In the genomic region with DNA sequence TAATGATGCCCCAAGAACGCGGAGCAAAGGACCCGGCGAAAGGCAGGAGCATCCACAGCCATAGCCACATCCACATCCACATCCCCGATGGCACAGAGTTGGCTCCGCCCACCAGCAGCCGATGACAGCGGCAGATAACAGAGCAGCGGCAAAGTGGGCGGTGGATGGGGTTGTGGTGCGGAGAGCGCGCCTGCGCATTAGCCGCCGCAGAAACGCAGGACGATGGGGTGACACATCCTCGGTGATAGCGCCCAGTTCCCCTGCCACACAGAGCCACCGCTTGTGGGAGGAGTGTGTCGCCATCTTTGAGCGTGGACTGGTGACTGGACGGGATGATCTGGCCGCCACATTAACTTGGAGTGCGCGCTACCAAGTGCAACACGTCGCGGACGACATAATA, we compare ENCODE assay signal across 2 fruit fly cellular contexts.
TF ChIP-seq lines count a peak whose summit lies in the region.

A gene (plus strand): TSS at position 348 of the 400 bp plus-strand sequence.

- TF ChIP-seq CTCF in whole organism, embryonic (GFP tag; optimal IDR thresholded peaks at IDR 0.05; lab: Kevin White, UChicago) = no peak

TF ChIP-seq in whole organism, embryonic, 481 proteins besides CTCF, POLR2A, EP300 and RAD21 (continues in another document):
- peak; percentile 47 for TF ChIP-seq Ets65A (GFP tag; lab: Kevin White, UChicago)
- TF ChIP-seq luna (GFP tag; optimal IDR thresholded peaks at IDR 0.05; lab: Kevin White, UChicago) = no peak
- TF ChIP-seq zfh2 (GFP tag; optimal IDR thresholded peaks at IDR 0.05; lab: Kevin White, UChicago) = no peak
- TF ChIP-seq CG2712 (tag; optimal IDR thresholded peaks at IDR 0.05; lab: Kevin White, UChicago) = no peak
- TF ChIP-seq tll (GFP tag; optimal IDR thresholded peaks at IDR 0.05; lab: Kevin White, UChicago) = no peak
- no peak for TF ChIP-seq Myb (GFP tag; optimal IDR thresholded peaks at IDR 0.05; lab: Kevin White, UChicago)
- TF ChIP-seq dan (GFP tag; IDR thresholded peaks at IDR 0.05; lab: Robert Waterston, UW) = 0 out of 2 replicates have a peak, but pooled peaks have one; percentile 16
- no peak for TF ChIP-seq cato (GFP tag; optimal IDR thresholded peaks at IDR 0.05; lab: Kevin White, UChicago; ENCODE audit: borderline replicate concordance)
- TF ChIP-seq CG11504 (tag; optimal IDR thresholded peaks at IDR 0.05; lab: Kevin White, UChicago) = no peak
- no peak for TF ChIP-seq vvl (GFP tag; IDR thresholded peaks at IDR 0.05; lab: Robert Waterston, UW)
- no peak for TF ChIP-seq CG30431 (GFP tag; optimal IDR thresholded peaks at IDR 0.05; lab: Kevin White, UChicago)
- no peak for TF ChIP-seq CG11398 (GFP tag; optimal IDR thresholded peaks at IDR 0.05; lab: Kevin White, UChicago)
- 0 out of 3 replicates have a peak, but pooled peaks have one; percentile 12 for TF ChIP-seq zen2 (GFP tag; IDR thresholded peaks at IDR 0.05; lab: Robert Waterston, UW; ENCODE audit: partially characterized antibody)
- peak; percentile 68; the same call in 1 of the 2 replicates for TF ChIP-seq seq (GFP tag; IDR thresholded peaks at IDR 0.05; lab: Robert Waterston, UW)
- TF ChIP-seq jumu (GFP tag; optimal IDR thresholded peaks at IDR 0.05; lab: Kevin White, UChicago) = no peak
- no peak for TF ChIP-seq CG2875 (GFP tag; optimal IDR thresholded peaks at IDR 0.05; lab: Kevin White, UChicago)
- TF ChIP-seq chinmo (GFP tag; IDR thresholded peaks at IDR 0.05; lab: Robert Waterston, UW; ENCODE audit: partially characterized antibody) = 0 out of 4 replicates have a peak, but pooled peaks have one; percentile 12
- TF ChIP-seq Dbx (GFP tag; IDR thresholded peaks at IDR 0.05; lab: Robert Waterston, UW) = no peak
- no peak for TF ChIP-seq Ets97D (GFP tag; optimal IDR thresholded peaks at IDR 0.05; lab: Kevin White, UChicago)
- TF ChIP-seq grn (GFP tag; optimal IDR thresholded peaks at IDR 0.05; lab: Kevin White, UChicago) = peak; percentile 3
- no peak for TF ChIP-seq lov (optimal IDR thresholded peaks at IDR 0.05; lab: Kevin White, UChicago)
- 0 out of 3 replicates have a peak, but pooled peaks have one; percentile 11 for TF ChIP-seq lov (GFP tag; IDR thresholded peaks at IDR 0.05; lab: Robert Waterston, UW)
- TF ChIP-seq Atf3 (GFP tag; optimal IDR thresholded peaks at IDR 0.05; lab: Kevin White, UChicago) = no peak
- TF ChIP-seq NC2α (GFP tag; optimal IDR thresholded peaks at IDR 0.05; lab: Kevin White, UChicago) = no peak
- TF ChIP-seq CG3065 (GFP tag; optimal IDR thresholded peaks at IDR 0.05; lab: Kevin White, UChicago) = no peak
- peak; percentile 91 for TF ChIP-seq Nf-YC (tag; optimal IDR thresholded peaks at IDR 0.05; lab: Kevin White, UChicago)
- no peak for TF ChIP-seq dpn (GFP tag; optimal IDR thresholded peaks at IDR 0.05; lab: Kevin White, UChicago)
- no peak for TF ChIP-seq trem (tag; optimal IDR thresholded peaks at IDR 0.05; lab: Kevin White, UChicago)
- 0 out of 3 replicates have a peak, but pooled peaks have one; percentile 28 for TF ChIP-seq CG11560 (tag; IDR thresholded peaks at IDR 0.05; lab: Robert Waterston, UW)
- TF ChIP-seq Rx (GFP tag; IDR thresholded peaks at IDR 0.05; lab: Robert Waterston, UW) = no peak
- TF ChIP-seq MESR4 (GFP tag; optimal IDR thresholded peaks at IDR 0.05; lab: Kevin White, UChicago) = no peak
- TF ChIP-seq hth (optimal IDR thresholded peaks at IDR 0.05; lab: Kevin White, UChicago) = no peak
- peak; percentile 42 for TF ChIP-seq Med (GFP tag; lab: Kevin White, UChicago)
- TF ChIP-seq Side (GFP tag; optimal IDR thresholded peaks at IDR 0.05; lab: Kevin White, UChicago) = no peak
- TF ChIP-seq CG1233 (GFP tag; optimal IDR thresholded peaks at IDR 0.05; lab: Kevin White, UChicago) = no peak
- TF ChIP-seq CG3838 (GFP tag; optimal IDR thresholded peaks at IDR 0.05; lab: Kevin White, UChicago) = no peak
- peak; percentile 34 for TF ChIP-seq Deaf1 (tag; optimal IDR thresholded peaks at IDR 0.05; lab: Kevin White, UChicago)
- TF ChIP-seq CG15073 (GFP tag; optimal IDR thresholded peaks at IDR 0.05; lab: Kevin White, UChicago) = no peak
- peak; percentile 75 for TF ChIP-seq Nf-YB (GFP tag; optimal IDR thresholded peaks at IDR 0.05; lab: Kevin White, UChicago)
- no peak for TF ChIP-seq CG4360 (GFP tag; IDR thresholded peaks at IDR 0.05; lab: Robert Waterston, UW)
- no peak for TF ChIP-seq HmgZ (tag; optimal IDR thresholded peaks at IDR 0.05; lab: Kevin White, UChicago)
- peak; percentile 79 for TF ChIP-seq ewg (GFP tag; optimal IDR thresholded peaks at IDR 0.05; lab: Kevin White, UChicago)
- no peak for TF ChIP-seq Chrac-16 (GFP tag; optimal IDR thresholded peaks at IDR 0.05; lab: Kevin White, UChicago)

TF ChIP-seq in whole organism, prepupa, 60 proteins besides CTCF, POLR2A, EP300 and RAD21:
- TF ChIP-seq CG11902 (GFP tag; optimal IDR thresholded peaks at IDR 0.05; lab: Kevin White, UChicago) (no peak), CG7368 (GFP tag; optimal IDR thresholded peaks at IDR 0.05; lab: Kevin White, UChicago) (peak; percentile 53), fd85E (GFP tag; optimal IDR thresholded peaks at IDR 0.05; lab: Kevin White, UChicago) (no peak)
TF ChIP-seq in whole organism, prepupa: peak in this region for 1.
